Worm (Caenorhabditis elegans): ENCODE data around the gene saps-1.

Gene saps-1

DNA sequence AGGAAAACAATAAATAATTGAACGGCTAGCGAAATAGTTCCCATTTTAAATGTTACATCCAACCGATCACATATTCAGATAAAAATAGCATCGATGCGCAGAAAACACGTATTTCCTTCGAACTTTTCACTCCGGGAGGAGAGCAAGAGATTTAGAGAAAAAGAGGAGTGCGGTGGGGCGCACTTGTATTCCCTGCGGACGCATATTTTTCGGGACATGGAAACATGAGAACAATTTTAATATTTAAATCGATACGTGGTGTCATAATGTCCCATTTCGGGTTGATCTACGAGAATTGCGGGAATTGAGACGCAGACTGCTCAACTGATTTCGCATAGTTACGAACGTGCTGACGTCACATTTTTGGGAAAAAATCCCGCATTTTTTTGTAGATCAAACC lies 4.1 kb upstream of the saps-1 start, which contains the start of gene C47G2.4:
C47G2.4 (minus strand) TSS at position 174 of the 400 bp plus-strand sequence.
- no peak for TF ChIP-seq nhr-77 (tag; optimal IDR thresholded peaks at IDR 0.05)
- TF ChIP-seq ets-5 (GFP tag; IDR thresholded peaks at IDR 0.05), result no peak
- no peak for TF ChIP-seq C34B4.2 (tag; optimal IDR thresholded peaks at IDR 0.05)
- no peak for TF ChIP-seq ama-1 (optimal IDR thresholded peaks at IDR 0.05)
- no peak for TF ChIP-seq ceh-8 (GFP tag; optimal IDR thresholded peaks at IDR 0.05)
- peak; percentile 50 for TF ChIP-seq skn-1 (tag; optimal IDR thresholded peaks at IDR 0.05)
- no peak for TF ChIP-seq hpl-2 (GFP tag; optimal IDR thresholded peaks at IDR 0.05)
- peak; percentile 77 for TF ChIP-seq C16A3.4 (tag; optimal IDR thresholded peaks at IDR 0.05)
- peak; percentile 79 for TF ChIP-seq efl-1 (optimal IDR thresholded peaks at IDR 0.05)
- TF ChIP-seq efl-1 (GFP tag; optimal IDR thresholded peaks at IDR 0.05 in 1 of 2), result peak; percentile 76 to 97
- TF ChIP-seq ztf-4 (tag; optimal IDR thresholded peaks at IDR 0.05), result no peak
- TF ChIP-seq nhr-12 (tag; optimal IDR thresholded peaks at IDR 0.05), result no peak
- peak; percentile 76 to 84 for TF ChIP-seq lin-35 (GFP tag; optimal IDR thresholded peaks at IDR 0.05)
- TF ChIP-seq nhr-90 (tag; optimal IDR thresholded peaks at IDR 0.05; ENCODE audit: poor library complexity), result peak; percentile 64
- TF ChIP-seq lir-3 (tag; optimal IDR thresholded peaks at IDR 0.05; ENCODE audit: poor library complexity), result peak; percentile 70
- peak in 1 of 6 experiments; percentile 20 for TF ChIP-seq elt-3 (tag; optimal IDR thresholded peaks at IDR 0.05)
- peak; percentile 49 for TF ChIP-seq fkh-8 (tag; optimal IDR thresholded peaks at IDR 0.05)
- peak; percentile 60 for TF ChIP-seq nhr-19 (GFP tag; conservative IDR thresholded peaks at IDR 0.05)
- TF ChIP-seq lsy-2 (tag; optimal IDR thresholded peaks at IDR 0.05), result peak; percentile 77 to 78
- TF ChIP-seq nhr-85 (tag), result peak; percentile 76
- peak; percentile 54 for TF ChIP-seq unc-86 (tag; optimal IDR thresholded peaks at IDR 0.05)
- TF ChIP-seq blmp-1 (tag; optimal IDR thresholded peaks at IDR 0.05), result peak; percentile 69
- TF ChIP-seq fos-1 (tag; optimal IDR thresholded peaks at IDR 0.05), result peak; percentile 12
- TF ChIP-seq nhr-28 (tag; optimal IDR thresholded peaks at IDR 0.05), result no peak
- peak; percentile 83 for TF ChIP-seq rnt-1 (tag; optimal IDR thresholded peaks at IDR 0.05)
- TF ChIP-seq nhr-71 (tag; optimal IDR thresholded peaks at IDR 0.05), result peak; percentile 81
- no peak for TF ChIP-seq ces-1 (GFP tag; optimal IDR thresholded peaks at IDR 0.05)
- TF ChIP-seq unc-30 (tag; optimal IDR thresholded peaks at IDR 0.05), result no peak
- no peak for TF ChIP-seq hlh-4 (tag; optimal IDR thresholded peaks at IDR 0.05)
- TF ChIP-seq nhr-76 (tag; optimal IDR thresholded peaks at IDR 0.05), result no peak
- TF ChIP-seq snu-23 (GFP tag; optimal IDR thresholded peaks at IDR 0.05), result peak; percentile 79
- TF ChIP-seq xbp-1 (tag; optimal IDR thresholded peaks at IDR 0.05), result peak; percentile 64
- TF ChIP-seq ztf-11 (tag; optimal IDR thresholded peaks at IDR 0.05), result peak in 1 of 2 experiments; percentile 26
- no peak for TF ChIP-seq aly-2 (tag; optimal IDR thresholded peaks at IDR 0.05)
- TF ChIP-seq Y116A8C.19 (tag; optimal IDR thresholded peaks at IDR 0.05; ENCODE audit: borderline replicate concordance), result no peak
- peak; percentile 78 for TF ChIP-seq nhr-47 (tag; optimal IDR thresholded peaks at IDR 0.05)
- TF ChIP-seq mep-1 (tag; optimal IDR thresholded peaks at IDR 0.05), result peak; percentile 58
- peak; percentile 65 for TF ChIP-seq F16B12.6 (tag; optimal IDR thresholded peaks at IDR 0.05)
- TF ChIP-seq unc-62 (GFP tag; optimal IDR thresholded peaks at IDR 0.05), result no peak
- TF ChIP-seq irx-1 (tag; optimal IDR thresholded peaks at IDR 0.05), result no peak
- TF ChIP-seq dsc-1 (tag; optimal IDR thresholded peaks at IDR 0.05), result peak; percentile 43
- TF ChIP-seq lin-14 (GFP tag; optimal IDR thresholded peaks at IDR 0.05), result peak; percentile 83
- TF ChIP-seq nhr-20 (tag; optimal IDR thresholded peaks at IDR 0.05), result peak; percentile 74
- TF ChIP-seq mdl-1 (tag; optimal IDR thresholded peaks at IDR 0.05), result peak in 1 of 2 experiments; percentile 40
- TF ChIP-seq mab-9 (GFP tag; IDR thresholded peaks at IDR 0.05), result no peak
- no peak for TF ChIP-seq ceh-63 (GFP tag; optimal IDR thresholded peaks at IDR 0.05)
- TF ChIP-seq tbx-2 (tag; optimal IDR thresholded peaks at IDR 0.05), result peak; percentile 55
- peak; percentile 32 for TF ChIP-seq C04F5.9 (tag; optimal IDR thresholded peaks at IDR 0.05)
- TF ChIP-seq mef-2 (tag; optimal IDR thresholded peaks at IDR 0.05), result no peak
- TF ChIP-seq ceh-82 (tag; optimal IDR thresholded peaks at IDR 0.05), result peak; percentile 69 to 83 (median 71)
- TF ChIP-seq pqm-1 (tag; optimal IDR thresholded peaks at IDR 0.05), result no peak
- TF ChIP-seq grh-1 (GFP tag; IDR thresholded peaks at IDR 0.05), result no peak
- TF ChIP-seq lin-15B (tag; optimal IDR thresholded peaks at IDR 0.05), result peak; percentile 58
- peak; percentile 4 for TF ChIP-seq jun-1 (tag; optimal IDR thresholded peaks at IDR 0.05)
- peak; percentile 18; the same call in 1 of the 2 replicates for TF ChIP-seq unc-98 (GFP tag; IDR thresholded peaks at IDR 0.05)

Data from whole organism, L1 larva.